Worm (Caenorhabditis elegans) whole organism, young adult: ENCODE results near the gene F58B4.5.

Experiments
- C06A6.2 ChIP-seq: fragments of 200-800 bp; sonication (Bioruptor generic); conservative IDR thresholded peaks from 2 replicates; pipeline ENCODE4 v1.3.6; 2022; ENCODE audit warnings: missing genetic modification characterization, missing compliant biosample characterization
- F10E7.11 ChIP-seq: sonication (generic microtip); optimal IDR thresholded peaks from 2 replicates; lab custom pipeline; 2017; ENCODE audit warnings: mild to moderate bottlenecking, missing genetic modification characterization, moderate library complexity, missing compliant biosample characterization
- F39B2.1 ChIP-seq: fragments of 200-800 bp; sonication (Bioruptor generic); IDR thresholded peaks from 2 replicates; pipeline ENCODE4 v1.3.6; 2022; ENCODE audit warnings: missing genetic modification reagents, missing genetic modification characterization, missing compliant biosample characterization
- Y53G8AR.9 ChIP-seq: fragments of 200-800 bp; sonication (Bioruptor generic); conservative IDR thresholded peaks from 2 replicates; pipeline ENCODE4 v1.3.6; 2022; ENCODE audit warnings: missing genetic modification reagents, missing genetic modification characterization, missing compliant biosample characterization
- Y56A3A.18 ChIP-seq: fragments of 200-800 bp; sonication (Bioruptor generic); IDR thresholded peaks from 2 replicates; pipeline ENCODE4 v1.3.6; 2022; ENCODE audit warnings: missing genetic modification reagents, missing genetic modification characterization, missing compliant biosample characterization
- ZK185.1 ChIP-seq: sonication (generic microtip); optimal IDR thresholded peaks from 2 replicates; lab custom pipeline; 2016; ENCODE audit warnings: mild to moderate bottlenecking, missing genetic modification characterization, missing compliant biosample characterization; ENCODE audit not compliant: poor library complexity, severe bottlenecking
- akir-1 ChIP-seq: fragments of 200-800 bp; sonication (Bioruptor generic); optimal IDR thresholded peaks from 2 replicates; lab custom pipeline; 2018; ENCODE audit warnings: mild to moderate bottlenecking, missing genetic modification characterization, moderate library complexity, missing compliant biosample characterization
- ceh-100 ChIP-seq: fragments of 200-800 bp; sonication (Bioruptor generic); IDR thresholded peaks from 2 replicates; pipeline ENCODE4 v1.3.6; 2022; ENCODE audit warnings: missing genetic modification reagents, missing genetic modification characterization, missing compliant biosample characterization
- dox-1 ChIP-seq: fragments of 200-800 bp; sonication (Bioruptor generic); IDR thresholded peaks from 2 replicates; pipeline ENCODE4 v1.3.6; 2022; ENCODE audit warnings: missing genetic modification reagents, missing genetic modification characterization, missing compliant biosample characterization
- egl-18 ChIP-seq: fragments of 200-800 bp; sonication (Bioruptor generic); IDR thresholded peaks from 2 replicates; pipeline ENCODE4 v1.3.6; 2022; ENCODE audit warnings: missing genetic modification reagents, missing genetic modification characterization, missing compliant biosample characterization
- madf-10 ChIP-seq: sonication (generic microtip); optimal IDR thresholded peaks from 2 replicates; lab custom pipeline; 2016; ENCODE audit warnings: mild to moderate bottlenecking, missing genetic modification characterization, missing compliant biosample characterization
- pha-4 ChIP-seq: fragments of 150-350 bp; sonication (generic microtip); optimal IDR thresholded peaks from 2 replicates; lab custom pipeline; 2014; ENCODE audit warnings: missing biosample characterization, missing genetic modification reagents, missing genetic modification characterization
- snpc-1.1 ChIP-seq: sonication (generic microtip); optimal IDR thresholded peaks from 2 replicates; lab custom pipeline; 2017; ENCODE audit warnings: missing genetic modification characterization, mild to moderate bottlenecking, missing compliant biosample characterization, antibody characterized with exemption, moderate library complexity, missing genotype, missing genetic modification reagents; ENCODE audit not compliant: insufficient read depth
- tbx-9 ChIP-seq: sonication (generic microtip); optimal IDR thresholded peaks from 2 replicates; lab custom pipeline; 2016; ENCODE audit warnings: borderline replicate concordance, missing genetic modification characterization, inconsistent platforms, missing compliant biosample characterization

ce11 chrV:10904795-10905194, 27.7 kb upstream of the F58B4.5 start:
- no peak for TF ChIP-seq pha-4 (tag; lab: Kevin White, UChicago)
- TF ChIP-seq egl-18 (GFP tag; lab: Robert Waterston, UW): no peak
- TF ChIP-seq akir-1 (GFP tag; lab: Kevin White, UChicago): no peak
- no peak for TF ChIP-seq Y56A3A.18 (GFP tag; lab: Robert Waterston, UW)
- no peak for TF ChIP-seq madf-10
- TF ChIP-seq snpc-1.1 (tag; lab: Kevin White, UChicago): no peak
- TF ChIP-seq F39B2.1: no peak
- no peak for TF ChIP-seq dox-1 (GFP tag; lab: Robert Waterston, UW)
- no peak for TF ChIP-seq F10E7.11 (tag; lab: Kevin White, UChicago)
- no peak for TF ChIP-seq ZK185.1 (tag; lab: Kevin White, UChicago)
- TF ChIP-seq tbx-9: no peak
- no peak for TF ChIP-seq Y53G8AR.9
- TF ChIP-seq C06A6.2 (GFP tag; lab: Robert Waterston, UW): no peak
- TF ChIP-seq ceh-100 (GFP tag; lab: Robert Waterston, UW): no peak
